Worm (Caenorhabditis elegans) whole organism, young adult: ENCODE data around the gene mab-3.

Experiments used
- B0035.1 ChIP-seq: sonication (generic microtip); optimal IDR thresholded peaks from 2 replicates; lab custom pipeline; 2016; ENCODE audit warnings: missing genetic modification characterization, mild to moderate bottlenecking, missing compliant biosample characterization, missing genotype, missing genetic modification reagents
- B0261.1 ChIP-seq: sonication (generic microtip); optimal IDR thresholded peaks from 2 replicates; lab custom pipeline; 2016; ENCODE audit warnings: mild to moderate bottlenecking, missing genetic modification characterization, moderate library complexity, missing compliant biosample characterization
- C06A6.2 ChIP-seq: fragments of 200-800 bp; sonication (Bioruptor generic); conservative IDR thresholded peaks from 2 replicates; pipeline ENCODE4 v1.3.6; 2022; ENCODE audit warnings: missing genetic modification characterization, missing compliant biosample characterization
- C17E4.6 ChIP-seq: fragments of 200-800 bp; sonication (Bioruptor generic); IDR thresholded peaks from 2 replicates; pipeline ENCODE4 v1.3.6; 2022; ENCODE audit warnings: missing genetic modification reagents, missing genetic modification characterization, missing compliant biosample characterization
- F22D6.2 ChIP-seq: sonication (generic microtip); optimal IDR thresholded peaks from 2 replicates; lab custom pipeline; 2016; ENCODE audit warnings: mild to moderate bottlenecking, missing genetic modification characterization, missing compliant biosample characterization
- F57C9.4 ChIP-seq: sonication (generic microtip); optimal IDR thresholded peaks from 2 replicates; lab custom pipeline; 2017; ENCODE audit warnings: mild to moderate bottlenecking, missing genetic modification characterization, missing compliant biosample characterization
- K12H6.12 ChIP-seq: fragments of 200-800 bp; sonication (Bioruptor generic); optimal IDR thresholded peaks from 2 replicates; lab custom pipeline; 2018; ENCODE audit warnings: mild to moderate bottlenecking, missing genetic modification characterization, missing compliant biosample characterization
- T26A5.8 ChIP-seq: sonication (generic microtip); optimal IDR thresholded peaks from 2 replicates; lab custom pipeline; 2016; ENCODE audit warnings: missing genetic modification characterization, missing compliant biosample characterization
- Y95B8A.8 ChIP-seq: fragments of 200-800 bp; sonication (Bioruptor generic); IDR thresholded peaks from 2 replicates; pipeline ENCODE4 v1.3.6; 2022; ENCODE audit warnings: missing genetic modification reagents, missing genetic modification characterization, missing compliant biosample characterization
- ZK185.1 ChIP-seq: sonication (generic microtip); optimal IDR thresholded peaks from 2 replicates; lab custom pipeline; 2016; ENCODE audit warnings: mild to moderate bottlenecking, missing genetic modification characterization, missing compliant biosample characterization; ENCODE audit not compliant: poor library complexity, severe bottlenecking
- akir-1 ChIP-seq: fragments of 200-800 bp; sonication (Bioruptor generic); optimal IDR thresholded peaks from 2 replicates; lab custom pipeline; 2018; ENCODE audit warnings: mild to moderate bottlenecking, missing genetic modification characterization, moderate library complexity, missing compliant biosample characterization
- ama-1 ChIP-seq, 3 experiments: fragments of 150-350 bp in 1 of 3; sonication (generic microtip) in 2 of 3; optimal IDR thresholded peaks; 2 replicates each; lab custom pipeline; 2014 to 2018; ENCODE audit warnings: missing biosample characterization in 2 of 3, missing genetic modification characterization in 2 of 3, missing genetic modification reagents in 2 of 3
- attf-3 ChIP-seq: fragments of 200-800 bp; sonication (Bioruptor generic); conservative IDR thresholded peaks from 2 replicates; pipeline ENCODE4 v1.3.6; 2022; ENCODE audit warnings: missing genetic modification reagents, missing genetic modification characterization, missing compliant biosample characterization
- ccch-3 ChIP-seq: fragments of 200-800 bp; sonication (Bioruptor generic); optimal IDR thresholded peaks from 2 replicates; lab custom pipeline; 2018; ENCODE audit warnings: mild to moderate bottlenecking, missing genetic modification characterization, missing compliant biosample characterization
- cebp-1 ChIP-seq, 2 experiments: fragments of 200-800 bp in 1 of 2; sonication (Bioruptor generic) in 1 of 2; sonication (generic microtip) in 1 of 2; IDR thresholded peaks in 1 of 2; optimal IDR thresholded peaks in 1 of 2; 2 replicates each; pipeline versions ENCODE4 v1.3.6 to Lab custom; 2017 to 2022; ENCODE audit warnings: missing compliant biosample characterization in 2 of 2, missing genetic modification characterization in 2 of 2, mild to moderate bottlenecking in 1 of 2, missing genetic modification reagents in 1 of 2, moderate library complexity in 1 of 2
- ceh-79 ChIP-seq: sonication (generic microtip); optimal IDR thresholded peaks from 2 replicates; lab custom pipeline; 2017; ENCODE audit warnings: mild to moderate bottlenecking, missing genetic modification characterization, missing compliant biosample characterization
- ceh-91 ChIP-seq: fragments of 200-800 bp; sonication (Bioruptor generic); IDR thresholded peaks from 2 replicates; pipeline ENCODE4 v1.3.6; 2022; ENCODE audit warnings: missing genetic modification reagents, missing genetic modification characterization, missing compliant biosample characterization
- dox-1 ChIP-seq: fragments of 200-800 bp; sonication (Bioruptor generic); IDR thresholded peaks from 2 replicates; pipeline ENCODE4 v1.3.6; 2022; ENCODE audit warnings: missing genetic modification reagents, missing genetic modification characterization, missing compliant biosample characterization
- dpff-1 ChIP-seq: sonication (generic microtip); optimal IDR thresholded peaks from 2 replicates; lab custom pipeline; 2017; ENCODE audit warnings: mild to moderate bottlenecking, missing genetic modification characterization, missing compliant biosample characterization
- efl-1 ChIP-seq: fragments of 150-350 bp; optimal IDR thresholded peaks from 2 replicates; lab custom pipeline; 2014; ENCODE audit warnings: missing biosample characterization, missing genetic modification reagents, missing genetic modification characterization
- egl-44 ChIP-seq: fragments of 200-800 bp; sonication (Bioruptor generic); IDR thresholded peaks from 2 replicates; pipeline ENCODE4 v1.3.6; 2022; ENCODE audit warnings: missing genetic modification reagents, missing genetic modification characterization, missing compliant biosample characterization
- egrh-3 ChIP-seq: fragments of 200-800 bp; sonication (Bioruptor generic); IDR thresholded peaks from 2 replicates; pipeline ENCODE4 v1.3.6; 2022; ENCODE audit warnings: missing genetic modification reagents, missing genetic modification characterization, missing compliant biosample characterization
- ekl-4 ChIP-seq: fragments of 200-800 bp; sonication (Bioruptor generic); IDR thresholded peaks from 2 replicates; pipeline ENCODE4 v1.3.6; 2022; ENCODE audit warnings: missing genetic modification reagents, missing genetic modification characterization, missing compliant biosample characterization
- ets-4 ChIP-seq: fragments of 200-800 bp; sonication (Bioruptor generic); optimal IDR thresholded peaks from 2 replicates; lab custom pipeline; 2018; ENCODE audit warnings: mild to moderate bottlenecking, missing genetic modification characterization, missing compliant biosample characterization
- him-1 ChIP-seq: sonication (generic microtip); optimal IDR thresholded peaks from 2 replicates; lab custom pipeline; 2016; ENCODE audit warnings: missing genotype, missing genetic modification reagents, missing genetic modification characterization, missing compliant biosample characterization
- hlh-12 ChIP-seq: sonication (generic microtip); optimal IDR thresholded peaks from 2 replicates; lab custom pipeline; 2016; ENCODE audit warnings: missing genetic modification characterization, missing compliant biosample characterization
- hlh-26 ChIP-seq: fragments of 200-800 bp; sonication (Bioruptor generic); conservative IDR thresholded peaks from 2 replicates; pipeline ENCODE4 v1.3.6; 2022; ENCODE audit warnings: missing genetic modification reagents, missing genetic modification characterization, missing compliant biosample characterization
- hmg-1.2 ChIP-seq: fragments of 200-800 bp; sonication (Bioruptor generic); IDR thresholded peaks from 2 replicates; pipeline ENCODE4 v1.3.6; 2022; ENCODE audit warnings: missing genetic modification reagents, missing genetic modification characterization, missing compliant biosample characterization
- hrde-1 ChIP-seq: sonication (generic microtip); optimal IDR thresholded peaks from 2 replicates; lab custom pipeline; 2016; ENCODE audit warnings: missing genetic modification characterization, mild to moderate bottlenecking, missing compliant biosample characterization, moderate library complexity, missing genotype, missing genetic modification reagents, borderline replicate concordance
- lag-1 ChIP-seq: fragments of 200-800 bp; sonication (Bioruptor generic); IDR thresholded peaks from 2 replicates; pipeline ENCODE4 v1.3.6; 2022; ENCODE audit warnings: missing genetic modification reagents, missing genetic modification characterization, missing compliant biosample characterization
- lin-54 ChIP-seq: fragments of 200-800 bp; sonication (Bioruptor generic); optimal IDR thresholded peaks from 2 replicates; lab custom pipeline; 2018; ENCODE audit warnings: mild to moderate bottlenecking, missing genetic modification characterization, missing compliant biosample characterization
- madf-3 ChIP-seq: fragments of 200-800 bp; sonication (Bioruptor generic); IDR thresholded peaks from 2 replicates; pipeline ENCODE4 v1.3.6; 2022; ENCODE audit warnings: missing genetic modification reagents, missing genetic modification characterization, missing compliant biosample characterization
- mel-28 ChIP-seq: sonication (generic microtip); optimal IDR thresholded peaks from 2 replicates; lab custom pipeline; 2016; ENCODE audit warnings: borderline replicate concordance, mild to moderate bottlenecking, missing genetic modification characterization, missing compliant biosample characterization
- mes-4 ChIP-seq: sonication (generic microtip); optimal IDR thresholded peaks from 2 replicates; lab custom pipeline; 2016; ENCODE audit warnings: missing genotype, missing genetic modification characterization, missing compliant biosample characterization
- nfya-1 ChIP-seq: sonication (generic microtip); optimal IDR thresholded peaks from 2 replicates; lab custom pipeline; 2017; ENCODE audit warnings: antibody characterized with exemption, missing compliant biosample characterization, missing genetic modification characterization, borderline replicate concordance; ENCODE audit not compliant: insufficient read depth
- nfyb-1 ChIP-seq: fragments of 200-800 bp; sonication (Bioruptor generic); IDR thresholded peaks from 2 replicates; pipeline ENCODE4 v1.3.6; 2022; ENCODE audit warnings: missing genetic modification reagents, missing genetic modification characterization, missing compliant biosample characterization
- nhr-120 ChIP-seq: fragments of 200-800 bp; sonication (Bioruptor generic); IDR thresholded peaks from 2 replicates; pipeline ENCODE4 v1.3.6; 2022; ENCODE audit warnings: missing genetic modification characterization, missing compliant biosample characterization
- pbrm-1 ChIP-seq: fragments of 200-800 bp; sonication (Bioruptor generic); IDR thresholded peaks from 2 replicates; pipeline ENCODE4 v1.3.6; 2022; ENCODE audit warnings: missing genetic modification reagents, missing genetic modification characterization, missing compliant biosample characterization
- snpc-1.1 ChIP-seq: sonication (generic microtip); optimal IDR thresholded peaks from 2 replicates; lab custom pipeline; 2017; ENCODE audit warnings: missing genetic modification characterization, mild to moderate bottlenecking, missing compliant biosample characterization, antibody characterized with exemption, moderate library complexity, missing genotype, missing genetic modification reagents; ENCODE audit not compliant: insufficient read depth
- snpc-4 ChIP-seq, 5 experiments: fragments of 150-350 bp in 1 of 5; sonication (generic microtip) in 4 of 5; optimal IDR thresholded peaks; 2 replicates each; lab custom pipeline; 2014 to 2018; ENCODE audit warnings: missing genetic modification characterization in 5 of 5, missing biosample characterization in 3 of 5, antibody characterized with exemption in 2 of 5, mild to moderate bottlenecking in 2 of 5, missing compliant biosample characterization in 2 of 5, missing genotype in 2 of 5, moderate library complexity in 2 of 5, missing genetic modification reagents in 1 of 5
- somi-1 ChIP-seq: fragments of 200-800 bp; sonication (Bioruptor generic); optimal IDR thresholded peaks from 2 replicates; lab custom pipeline; 2018; ENCODE audit warnings: mild to moderate bottlenecking, missing genetic modification characterization, missing compliant biosample characterization
- tbp1 ChIP-seq: fragments of 200-800 bp; sonication (Bioruptor generic); optimal IDR thresholded peaks from 2 replicates; lab custom pipeline; 2018; ENCODE audit warnings: mild to moderate bottlenecking, missing genetic modification characterization, missing compliant biosample characterization
- ztf-18 ChIP-seq: sonication (generic microtip); optimal IDR thresholded peaks from 2 replicates; lab custom pipeline; 2016; ENCODE audit warnings: missing genotype, mild to moderate bottlenecking, missing genetic modification characterization, missing compliant biosample characterization
- ztf-26 ChIP-seq: sonication (generic microtip); optimal IDR thresholded peaks from 2 replicates; lab custom pipeline; 2017; ENCODE audit warnings: missing genetic modification characterization, missing compliant biosample characterization
- ztf-3 ChIP-seq: fragments of 200-800 bp; sonication (Bioruptor generic); optimal IDR thresholded peaks from 2 replicates; lab custom pipeline; 2018; ENCODE audit warnings: mild to moderate bottlenecking, missing genetic modification characterization, missing compliant biosample characterization
- ztf-6 ChIP-seq: fragments of 200-800 bp; sonication (Bioruptor generic); IDR thresholded peaks from 2 replicates; pipeline ENCODE4 v1.3.6; 2022; ENCODE audit warnings: missing genetic modification reagents, missing genetic modification characterization, missing compliant biosample characterization

mab-3 gene

DNA sequence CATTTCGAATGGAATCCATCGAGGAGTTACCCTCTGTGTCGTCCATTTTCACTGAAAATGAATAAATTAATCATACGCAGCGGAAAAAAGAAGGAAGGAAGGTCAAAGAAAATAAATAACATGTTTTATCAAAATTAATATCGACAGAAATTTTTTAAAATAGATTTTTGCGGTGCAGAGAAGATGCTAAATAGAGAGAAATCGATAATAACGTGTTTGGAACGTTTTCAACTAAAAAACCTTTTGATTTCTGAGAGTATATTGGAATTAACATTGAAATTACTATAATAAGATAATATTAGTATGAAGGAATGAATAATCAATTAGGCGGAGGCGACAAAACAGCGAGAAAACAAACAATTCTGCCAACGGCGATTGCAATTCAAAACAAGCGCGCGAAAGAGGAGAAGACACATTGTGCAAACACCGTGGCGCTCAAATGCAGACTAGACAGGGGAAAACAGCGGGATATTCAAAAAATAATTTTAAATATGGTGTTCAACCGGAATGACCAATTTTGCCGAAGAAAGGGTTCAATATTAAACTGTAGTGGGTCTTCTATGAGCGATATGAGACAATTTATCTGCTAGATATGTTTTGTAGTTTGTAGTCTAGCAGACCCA is 15.4 kb upstream of the mab-3 start, which contains the start of gene wee-1.3 (continued):
- no peak for TF ChIP-seq him-1
- peak; percentile 17 for TF ChIP-seq K12H6.12 (tag; lab: Kevin White, UChicago)
- TF ChIP-seq B0035.1 = no peak
- no peak for TF ChIP-seq hlh-26
- no peak for TF ChIP-seq mel-28
- no peak for TF ChIP-seq snpc-4 (GFP tag; optimal IDR thresholded peaks at IDR 0.05; lab: Kevin White, UChicago)
- peak in 3 of 4 experiments; percentile 8 to 46 (median 45) for TF ChIP-seq snpc-4 (tag; optimal IDR thresholded peaks at IDR 0.05; lab: Kevin White, UChicago)
- TF ChIP-seq hmg-1.2 (GFP tag; lab: Robert Waterston, UW) = peak; percentile 65
- no peak for TF ChIP-seq cebp-1 (GFP tag; IDR thresholded peaks at IDR 0.05; lab: Robert Waterston, UW)
- peak; percentile 56 for TF ChIP-seq cebp-1 (tag; optimal IDR thresholded peaks at IDR 0.05; lab: Kevin White, UChicago)
- TF ChIP-seq ets-4 (GFP tag; lab: Kevin White, UChicago) = no peak
- TF ChIP-seq B0261.1 (tag; lab: Kevin White, UChicago) = no peak
- no peak for TF ChIP-seq ZK185.1 (tag; lab: Kevin White, UChicago)
- no peak for TF ChIP-seq egl-44 (GFP tag; lab: Robert Waterston, UW)
- TF ChIP-seq T26A5.8 = no peak
- TF ChIP-seq snpc-1.1 (tag; lab: Kevin White, UChicago) = no peak
- TF ChIP-seq efl-1 = peak; percentile 92
- TF ChIP-seq hrde-1 (tag; lab: Kevin White, UChicago) = no peak
- TF ChIP-seq nfya-1 = no peak
- TF ChIP-seq C17E4.6 (GFP tag; lab: Robert Waterston, UW) = no peak
- TF ChIP-seq somi-1 = no peak
- TF ChIP-seq dox-1 (GFP tag; lab: Robert Waterston, UW) = peak; percentile 65
- no peak for TF ChIP-seq ztf-18 (tag; lab: Kevin White, UChicago)
- TF ChIP-seq ceh-79 = no peak
- no peak for TF ChIP-seq ccch-3 (GFP tag; lab: Kevin White, UChicago)
- TF ChIP-seq egrh-3 (GFP tag; lab: Robert Waterston, UW) = no peak
- no peak for TF ChIP-seq dpff-1 (tag; lab: Kevin White, UChicago)
- no peak for TF ChIP-seq nhr-120 (GFP tag; lab: Robert Waterston, UW)
- no peak for TF ChIP-seq akir-1 (GFP tag; lab: Kevin White, UChicago)
- no peak for TF ChIP-seq ztf-3 (GFP tag; lab: Kevin White, UChicago)
- TF ChIP-seq pbrm-1 (GFP tag; lab: Robert Waterston, UW) = peak; percentile 55; the same call in 1 of the 2 replicates
- no peak for TF ChIP-seq madf-3 (GFP tag; lab: Robert Waterston, UW)
- TF ChIP-seq F22D6.2 (tag; lab: Kevin White, UChicago) = no peak
- TF ChIP-seq lag-1 (GFP tag; lab: Robert Waterston, UW) = no peak
- no peak for TF ChIP-seq mes-4 (tag; lab: Kevin White, UChicago)
- no peak for TF ChIP-seq ama-1 (optimal IDR thresholded peaks at IDR 0.05; lab: Kevin White, UChicago)
- no peak for TF ChIP-seq ama-1 (GFP tag; optimal IDR thresholded peaks at IDR 0.05; lab: Kevin White, UChicago)
- TF ChIP-seq F57C9.4 (tag; lab: Kevin White, UChicago) = no peak
- no peak for TF ChIP-seq ztf-6 (GFP tag; lab: Robert Waterston, UW)
- TF ChIP-seq ztf-26 (tag; lab: Kevin White, UChicago) = no peak
- TF ChIP-seq hlh-12 (tag; lab: Kevin White, UChicago) = no peak
- peak; percentile 48; the same call in 1 of the 2 replicates for TF ChIP-seq ceh-91 (GFP tag; lab: Robert Waterston, UW)
- peak; percentile 98 for TF ChIP-seq lin-54 (GFP tag; lab: Kevin White, UChicago)
- no peak for TF ChIP-seq C06A6.2 (GFP tag; lab: Robert Waterston, UW)
- peak; percentile 70; the same call in 1 of the 2 replicates for TF ChIP-seq attf-3 (GFP tag; lab: Robert Waterston, UW)
- peak; percentile 44; the same call in 1 of the 2 replicates for TF ChIP-seq nfyb-1 (GFP tag; lab: Robert Waterston, UW)
- TF ChIP-seq tbp1 (GFP tag; lab: Kevin White, UChicago) = peak; percentile 59
- TF ChIP-seq Y95B8A.8 = no peak
- TF ChIP-seq ekl-4 (GFP tag; lab: Robert Waterston, UW) = peak; percentile 56
